Worm (Caenorhabditis elegans) whole organism, midembryonic: ENCODE results near the gene skat-1.

Source experiments
- T22C8.4 ChIP-seq: fragments of 200-800 bp; sonication (Bioruptor generic); IDR thresholded peaks from 2 replicates; pipeline ENCODE4 v1.3.6; 2022; ENCODE audit warnings: missing genetic modification characterization, missing compliant biosample characterization
- flt-1 ChIP-seq: fragments of 200-800 bp; sonication (Bioruptor generic); IDR thresholded peaks from 2 replicates; pipeline ENCODE4 v1.3.6; 2022; ENCODE audit warnings: missing genetic modification characterization, missing compliant biosample characterization
- ref-1 ChIP-seq: fragments of 200-800 bp; sonication (Bioruptor generic); conservative IDR thresholded peaks from 2 replicates; pipeline ENCODE4 v1.3.6; 2022; ENCODE audit warnings: missing genetic modification reagents, missing genetic modification characterization, missing compliant biosample characterization
- ztf-23 ChIP-seq: fragments of 200-800 bp; sonication (Bioruptor generic); IDR thresholded peaks from 2 replicates; pipeline ENCODE4 v1.3.6; 2022; ENCODE audit warnings: missing genetic modification reagents, missing genetic modification characterization, missing compliant biosample characterization
- ztf-29 ChIP-seq: fragments of 200-800 bp; sonication (Bioruptor generic); IDR thresholded peaks from 2 replicates; pipeline ENCODE4 v1.3.6; 2022; ENCODE audit warnings: missing genetic modification reagents, missing genetic modification characterization, missing compliant biosample characterization

DNA sequence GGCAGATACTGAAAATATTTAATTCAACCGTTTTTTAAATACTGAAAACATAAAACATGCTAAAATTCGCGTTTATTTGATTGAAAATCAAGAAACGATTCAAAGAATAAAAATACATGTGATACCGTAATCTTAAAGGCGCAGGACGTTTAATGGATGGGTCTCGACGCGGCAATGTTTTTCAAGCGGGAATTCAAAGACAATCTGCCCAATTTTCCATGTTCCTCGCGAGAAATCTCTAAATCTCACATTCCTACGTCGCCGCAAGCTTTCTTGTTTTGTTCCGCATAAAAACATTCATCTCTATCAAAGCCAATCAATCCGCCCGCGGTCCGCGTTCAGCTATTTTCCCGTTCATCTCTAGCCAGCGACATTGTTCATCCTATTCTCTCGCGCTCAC is 4.9 kb upstream of the skat-1 start:
- TF ChIP-seq T22C8.4 (GFP tag; lab: Robert Waterston, UW) (no peak), ztf-23 (GFP tag; lab: Robert Waterston, UW) (0 out of 2 replicates have a peak, but pooled peaks have one; percentile 6), ref-1 (no peak), flt-1 (GFP tag; lab: Robert Waterston, UW) (no peak), ztf-29 (GFP tag; lab: Robert Waterston, UW) (no peak)
